Worm (Caenorhabditis elegans) whole organism, young adult: ENCODE results near the gene sri-28.

Source experiments
- B0019.2 ChIP-seq: fragments of 200-800 bp; sonication (Bioruptor generic); conservative IDR thresholded peaks from 2 replicates; pipeline ENCODE4 v1.3.6; 2022; ENCODE audit warnings: missing genetic modification reagents, missing genetic modification characterization, missing compliant biosample characterization
- B0261.1 ChIP-seq: sonication (generic microtip); optimal IDR thresholded peaks from 2 replicates; lab custom pipeline; 2016; ENCODE audit warnings: mild to moderate bottlenecking, missing genetic modification characterization, moderate library complexity, missing compliant biosample characterization
- C06A6.2 ChIP-seq: fragments of 200-800 bp; sonication (Bioruptor generic); conservative IDR thresholded peaks from 2 replicates; pipeline ENCODE4 v1.3.6; 2022; ENCODE audit warnings: missing genetic modification characterization, missing compliant biosample characterization
- C17E4.6 ChIP-seq: fragments of 200-800 bp; sonication (Bioruptor generic); IDR thresholded peaks from 2 replicates; pipeline ENCODE4 v1.3.6; 2022; ENCODE audit warnings: missing genetic modification reagents, missing genetic modification characterization, missing compliant biosample characterization
- D2030.7 ChIP-seq: fragments of 200-800 bp; sonication (Bioruptor generic); IDR thresholded peaks from 2 replicates; pipeline ENCODE4 v1.3.6; 2022; ENCODE audit warnings: missing genetic modification reagents, missing genetic modification characterization, missing compliant biosample characterization
- F23B12.7 ChIP-seq: sonication (generic microtip); optimal IDR thresholded peaks from 2 replicates; lab custom pipeline; 2017; ENCODE audit warnings: missing genetic modification characterization, mild to moderate bottlenecking, missing compliant biosample characterization, antibody characterized with exemption, moderate library complexity; ENCODE audit not compliant: insufficient read depth
- F33H1.4 ChIP-seq: fragments of 200-800 bp; sonication (Bioruptor generic); IDR thresholded peaks from 2 replicates; pipeline ENCODE4 v1.3.6; 2022; ENCODE audit warnings: missing genetic modification reagents, missing genetic modification characterization, missing compliant biosample characterization
- F37B4.10 ChIP-seq: fragments of 200-800 bp; sonication (Bioruptor generic); IDR thresholded peaks from 2 replicates; pipeline ENCODE4 v1.3.6; 2022; ENCODE audit warnings: missing genetic modification characterization, missing compliant biosample characterization
- F39B2.1 ChIP-seq: fragments of 200-800 bp; sonication (Bioruptor generic); IDR thresholded peaks from 2 replicates; pipeline ENCODE4 v1.3.6; 2022; ENCODE audit warnings: missing genetic modification reagents, missing genetic modification characterization, missing compliant biosample characterization
- F49E8.2 ChIP-seq: sonication (generic microtip); optimal IDR thresholded peaks from 3 replicates; lab custom pipeline; 2017; ENCODE audit warnings: missing genetic modification characterization, mild to moderate bottlenecking, missing compliant biosample characterization, antibody characterized with exemption, moderate library complexity; ENCODE audit not compliant: insufficient read depth
- F52B5.7 ChIP-seq: sonication (generic microtip); optimal IDR thresholded peaks from 2 replicates; lab custom pipeline; 2016; ENCODE audit warnings: mild to moderate bottlenecking, missing genetic modification characterization, missing compliant biosample characterization
- K12H6.12 ChIP-seq: fragments of 200-800 bp; sonication (Bioruptor generic); optimal IDR thresholded peaks from 2 replicates; lab custom pipeline; 2018; ENCODE audit warnings: mild to moderate bottlenecking, missing genetic modification characterization, missing compliant biosample characterization
- Y53G8AR.9 ChIP-seq: fragments of 200-800 bp; sonication (Bioruptor generic); conservative IDR thresholded peaks from 2 replicates; pipeline ENCODE4 v1.3.6; 2022; ENCODE audit warnings: missing genetic modification reagents, missing genetic modification characterization, missing compliant biosample characterization
- Y79H2A.3 ChIP-seq: fragments of 200-800 bp; sonication (Bioruptor generic); conservative IDR thresholded peaks from 2 replicates; pipeline ENCODE4 v1.3.6; 2022; ENCODE audit warnings: missing genetic modification reagents, missing genetic modification characterization, missing compliant biosample characterization
- ama-1 ChIP-seq, 3 experiments: fragments of 150-350 bp in 1 of 3; sonication (generic microtip) in 2 of 3; optimal IDR thresholded peaks; 2 replicates each; lab custom pipeline; 2014 to 2018; ENCODE audit warnings: missing biosample characterization in 2 of 3, missing genetic modification characterization in 2 of 3, missing genetic modification reagents in 2 of 3
- athp-1 ChIP-seq: sonication (generic microtip); optimal IDR thresholded peaks from 2 replicates; lab custom pipeline; 2017; ENCODE audit warnings: mild to moderate bottlenecking, missing genetic modification characterization, missing compliant biosample characterization
- attf-3 ChIP-seq: fragments of 200-800 bp; sonication (Bioruptor generic); conservative IDR thresholded peaks from 2 replicates; pipeline ENCODE4 v1.3.6; 2022; ENCODE audit warnings: missing genetic modification reagents, missing genetic modification characterization, missing compliant biosample characterization
- attf-6 ChIP-seq: fragments of 200-800 bp; sonication (Bioruptor generic); IDR thresholded peaks from 2 replicates; pipeline ENCODE4 v1.3.6; 2022; ENCODE audit warnings: missing genetic modification reagents, missing genetic modification characterization, missing compliant biosample characterization
- ccch-3 ChIP-seq: fragments of 200-800 bp; sonication (Bioruptor generic); optimal IDR thresholded peaks from 2 replicates; lab custom pipeline; 2018; ENCODE audit warnings: mild to moderate bottlenecking, missing genetic modification characterization, missing compliant biosample characterization
- ceh-40 ChIP-seq: fragments of 200-800 bp; sonication (Bioruptor generic); IDR thresholded peaks from 2 replicates; pipeline ENCODE4 v1.3.6; 2022; ENCODE audit warnings: missing genetic modification characterization, missing compliant biosample characterization
- ceh-91 ChIP-seq: fragments of 200-800 bp; sonication (Bioruptor generic); IDR thresholded peaks from 2 replicates; pipeline ENCODE4 v1.3.6; 2022; ENCODE audit warnings: missing genetic modification reagents, missing genetic modification characterization, missing compliant biosample characterization
- dpff-1 ChIP-seq: sonication (generic microtip); optimal IDR thresholded peaks from 2 replicates; lab custom pipeline; 2017; ENCODE audit warnings: mild to moderate bottlenecking, missing genetic modification characterization, missing compliant biosample characterization
- efl-1 ChIP-seq: fragments of 150-350 bp; optimal IDR thresholded peaks from 2 replicates; lab custom pipeline; 2014; ENCODE audit warnings: missing biosample characterization, missing genetic modification reagents, missing genetic modification characterization
- him-1 ChIP-seq: sonication (generic microtip); optimal IDR thresholded peaks from 2 replicates; lab custom pipeline; 2016; ENCODE audit warnings: missing genotype, missing genetic modification reagents, missing genetic modification characterization, missing compliant biosample characterization
- hlh-12 ChIP-seq: sonication (generic microtip); optimal IDR thresholded peaks from 2 replicates; lab custom pipeline; 2016; ENCODE audit warnings: missing genetic modification characterization, missing compliant biosample characterization
- hlh-26 ChIP-seq: fragments of 200-800 bp; sonication (Bioruptor generic); conservative IDR thresholded peaks from 2 replicates; pipeline ENCODE4 v1.3.6; 2022; ENCODE audit warnings: missing genetic modification reagents, missing genetic modification characterization, missing compliant biosample characterization
- hmg-1.2 ChIP-seq: fragments of 200-800 bp; sonication (Bioruptor generic); IDR thresholded peaks from 2 replicates; pipeline ENCODE4 v1.3.6; 2022; ENCODE audit warnings: missing genetic modification reagents, missing genetic modification characterization, missing compliant biosample characterization
- hrde-1 ChIP-seq: sonication (generic microtip); optimal IDR thresholded peaks from 2 replicates; lab custom pipeline; 2016; ENCODE audit warnings: missing genetic modification characterization, mild to moderate bottlenecking, missing compliant biosample characterization, moderate library complexity, missing genotype, missing genetic modification reagents, borderline replicate concordance
- lin-26 ChIP-seq: fragments of 200-800 bp; sonication (Bioruptor generic); IDR thresholded peaks from 2 replicates; pipeline ENCODE4 v1.3.6; 2022; ENCODE audit warnings: missing genetic modification reagents, missing genetic modification characterization, missing compliant biosample characterization
- lin-35 ChIP-seq, 3 experiments: fragments of 150-350 bp in 2 of 3; sonication (generic microtip) in 1 of 3; optimal IDR thresholded peaks; 2 replicates each; lab custom pipeline; 2014 to 2018; ENCODE audit warnings: missing biosample characterization in 3 of 3, missing genetic modification characterization in 3 of 3, missing genetic modification reagents in 3 of 3
- lsl-1 ChIP-seq: fragments of 200-800 bp; sonication (Bioruptor generic); optimal IDR thresholded peaks from 2 replicates; lab custom pipeline; 2018; ENCODE audit warnings: mild to moderate bottlenecking, missing genetic modification characterization, moderate library complexity, missing compliant biosample characterization
- madf-8 ChIP-seq: fragments of 200-800 bp; sonication (Bioruptor generic); conservative IDR thresholded peaks from 2 replicates; pipeline ENCODE4 v1.3.6; 2022; ENCODE audit warnings: missing genetic modification reagents, missing genetic modification characterization, missing compliant biosample characterization
- nfyb-1 ChIP-seq: fragments of 200-800 bp; sonication (Bioruptor generic); IDR thresholded peaks from 2 replicates; pipeline ENCODE4 v1.3.6; 2022; ENCODE audit warnings: missing genetic modification reagents, missing genetic modification characterization, missing compliant biosample characterization
- pha-4 ChIP-seq: fragments of 150-350 bp; sonication (generic microtip); optimal IDR thresholded peaks from 2 replicates; lab custom pipeline; 2014; ENCODE audit warnings: missing biosample characterization, missing genetic modification reagents, missing genetic modification characterization
- rcor-1 ChIP-seq: fragments of 200-800 bp; sonication (Bioruptor generic); IDR thresholded peaks from 2 replicates; pipeline ENCODE4 v1.3.6; 2022; ENCODE audit warnings: missing genetic modification reagents, missing genetic modification characterization, missing compliant biosample characterization
- repo-1 ChIP-seq: sonication (generic microtip); optimal IDR thresholded peaks from 2 replicates; lab custom pipeline; 2017; ENCODE audit warnings: mild to moderate bottlenecking, missing genetic modification characterization, missing compliant biosample characterization
- rpc-1 ChIP-seq, 2 experiments: fragments of 150-350 bp in 1 of 2; sonication (generic microtip) in 1 of 2; optimal IDR thresholded peaks; 2 replicates each; lab custom pipeline; 2014 to 2018; ENCODE audit warnings: missing biosample characterization in 1 of 2, missing genetic modification characterization in 1 of 2, missing genetic modification reagents in 1 of 2, missing genotype in 1 of 2
- snpc-1.1 ChIP-seq: sonication (generic microtip); optimal IDR thresholded peaks from 2 replicates; lab custom pipeline; 2017; ENCODE audit warnings: missing genetic modification characterization, mild to moderate bottlenecking, missing compliant biosample characterization, antibody characterized with exemption, moderate library complexity, missing genotype, missing genetic modification reagents; ENCODE audit not compliant: insufficient read depth
- snpc-4 ChIP-seq, 5 experiments: fragments of 150-350 bp in 1 of 5; sonication (generic microtip) in 4 of 5; optimal IDR thresholded peaks; 2 replicates each; lab custom pipeline; 2014 to 2018; ENCODE audit warnings: missing genetic modification characterization in 5 of 5, missing biosample characterization in 3 of 5, antibody characterized with exemption in 2 of 5, mild to moderate bottlenecking in 2 of 5, missing compliant biosample characterization in 2 of 5, missing genotype in 2 of 5, moderate library complexity in 2 of 5, missing genetic modification reagents in 1 of 5
- somi-1 ChIP-seq: fragments of 200-800 bp; sonication (Bioruptor generic); optimal IDR thresholded peaks from 2 replicates; lab custom pipeline; 2018; ENCODE audit warnings: mild to moderate bottlenecking, missing genetic modification characterization, missing compliant biosample characterization
- sptf-2 ChIP-seq: fragments of 200-800 bp; sonication (Bioruptor generic); optimal IDR thresholded peaks from 2 replicates; lab custom pipeline; 2018; ENCODE audit warnings: mild to moderate bottlenecking, missing genetic modification characterization, missing compliant biosample characterization
- tbp1 ChIP-seq: fragments of 200-800 bp; sonication (Bioruptor generic); optimal IDR thresholded peaks from 2 replicates; lab custom pipeline; 2018; ENCODE audit warnings: mild to moderate bottlenecking, missing genetic modification characterization, missing compliant biosample characterization
- tlf-1 ChIP-seq: fragments of 200-800 bp; sonication (Bioruptor generic); optimal IDR thresholded peaks from 2 replicates; lab custom pipeline; 2018; ENCODE audit warnings: mild to moderate bottlenecking, missing genetic modification characterization, missing compliant biosample characterization
- unc-130 ChIP-seq: sonication (generic microtip); optimal IDR thresholded peaks from 2 replicates; lab custom pipeline; 2016; ENCODE audit warnings: missing genetic modification reagents, missing genetic modification characterization, missing compliant biosample characterization
- xnd-1 ChIP-seq: sonication (generic microtip); optimal IDR thresholded peaks from 2 replicates; lab custom pipeline; 2016; ENCODE audit warnings: missing genotype, missing genetic modification reagents, missing genetic modification characterization, missing compliant biosample characterization
- ztf-22 ChIP-seq: fragments of 200-800 bp; sonication (Bioruptor generic); optimal IDR thresholded peaks from 2 replicates; lab custom pipeline; 2018; ENCODE audit warnings: mild to moderate bottlenecking, missing genetic modification characterization, moderate library complexity, missing compliant biosample characterization

The sri-28 gene

DNA sequence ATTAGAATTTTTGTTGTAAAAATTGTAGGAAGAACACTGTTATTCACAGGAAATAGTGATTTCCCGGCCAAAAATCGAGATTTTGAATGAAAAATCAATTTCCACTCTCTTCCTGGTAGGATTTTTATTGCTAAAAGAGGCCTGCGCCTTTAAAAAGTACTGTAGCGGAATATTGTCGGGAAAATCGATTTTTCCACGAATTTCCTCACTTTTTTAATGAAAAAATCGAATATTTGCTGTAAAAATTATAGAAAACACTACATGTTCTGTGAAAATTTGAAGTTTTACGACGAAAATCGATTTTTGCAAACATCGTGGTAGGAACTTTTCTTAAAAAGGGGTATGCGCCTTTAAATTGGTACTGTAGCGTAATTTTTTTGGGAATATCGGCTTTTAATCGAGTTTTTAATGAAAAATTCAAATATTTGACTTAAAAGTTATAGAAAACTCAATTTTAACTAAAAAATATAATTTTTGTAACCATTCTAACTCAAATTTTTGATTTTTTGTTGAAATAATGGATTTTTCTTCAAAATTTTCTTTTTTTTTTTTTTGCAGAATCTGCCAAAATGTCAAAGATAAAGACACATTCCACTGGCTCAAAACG, 7.9 kb downstream of the sri-28 start, which contains the start of gene lin-8 (continued):
- TF ChIP-seq nfyb-1 (0 out of 2 replicates have a peak, but pooled peaks have one; percentile 18), snpc-1.1 (tag; lab: Kevin White, UChicago) (no peak), F37B4.10 (GFP tag; lab: Robert Waterston, UW) (no peak), F49E8.2 (tag; lab: Kevin White, UChicago) (no peak), C17E4.6 (GFP tag; lab: Robert Waterston, UW) (no peak), lin-35 (GFP tag; optimal IDR thresholded peaks at IDR 0.05; lab: Kevin White, UChicago) (no peak), F33H1.4 (GFP tag; lab: Robert Waterston, UW) (peak; percentile 84), ztf-22 (GFP tag; lab: Kevin White, UChicago) (no peak), B0261.1 (peak; percentile 2), tlf-1 (peak; percentile 5), him-1 (peak; percentile 76), hlh-12 (tag; lab: Kevin White, UChicago) (no peak), tbp1 (GFP tag; lab: Kevin White, UChicago) (peak; percentile 40), hmg-1.2 (peak; percentile 8; the same call in 1 of the 2 replicates), dpff-1 (no peak), D2030.7 (GFP tag; lab: Robert Waterston, UW) (peak; percentile 79), athp-1 (tag; lab: Kevin White, UChicago) (peak; percentile 54), somi-1 (no peak), snpc-4 (GFP tag; optimal IDR thresholded peaks at IDR 0.05; lab: Kevin White, UChicago) (no peak), snpc-4 (tag; optimal IDR thresholded peaks at IDR 0.05; lab: Kevin White, UChicago) (peak in 1 of 4 experiments; percentile 9), lin-26 (no peak), ama-1 (optimal IDR thresholded peaks at IDR 0.05; lab: Kevin White, UChicago) (no peak), ama-1 (GFP tag; optimal IDR thresholded peaks at IDR 0.05; lab: Kevin White, UChicago) (no peak), F52B5.7 (no peak), hlh-26 (GFP tag; lab: Robert Waterston, UW) (no peak), pha-4 (no peak), ccch-3 (no peak), sptf-2 (GFP tag; lab: Kevin White, UChicago) (no peak), lsl-1 (GFP tag; lab: Kevin White, UChicago) (peak; percentile 100), hrde-1 (tag; lab: Kevin White, UChicago) (no peak), B0019.2 (no peak), xnd-1 (tag; lab: Kevin White, UChicago) (peak; percentile 96), Y79H2A.3 (GFP tag; lab: Robert Waterston, UW) (no peak), efl-1 (GFP tag; lab: Kevin White, UChicago) (no peak), ceh-91 (peak; percentile 75), Y53G8AR.9 (no peak), K12H6.12 (tag; lab: Kevin White, UChicago) (no peak), rcor-1 (GFP tag; lab: Robert Waterston, UW) (no peak), madf-8 (peak; percentile 78), attf-6 (GFP tag; lab: Robert Waterston, UW) (no peak), unc-130 (no peak), C06A6.2 (GFP tag; lab: Robert Waterston, UW) (no peak), attf-3 (no peak), repo-1 (tag; lab: Kevin White, UChicago) (no peak), rpc-1 (optimal IDR thresholded peaks at IDR 0.05; lab: Kevin White, UChicago) (no peak), rpc-1 (tag; optimal IDR thresholded peaks at IDR 0.05; lab: Kevin White, UChicago) (no peak), F23B12.7 (tag; lab: Kevin White, UChicago) (no peak), F39B2.1 (GFP tag; lab: Robert Waterston, UW) (no peak), ceh-40 (GFP tag; lab: Robert Waterston, UW) (no peak)
